Worm (Caenorhabditis elegans) whole organism, L2 larva: ENCODE data around the gene T09B9.3.

Experiments used
- lin-11 ChIP-seq: fragments of 150-350 bp; sonication (generic microtip); optimal IDR thresholded peaks from 2 replicates; lab custom pipeline; 2014; ENCODE audit warnings: missing biosample characterization, missing genetic modification characterization, inconsistent platforms, mixed read lengths
- nhr-23 ChIP-seq: fragments of 150-350 bp; optimal IDR thresholded peaks from 2 replicates; lab custom pipeline; 2014; ENCODE audit warnings: missing biosample characterization, missing genetic modification reagents, missing genetic modification characterization
- nhr-77 ChIP-seq: fragments of 150-350 bp; optimal IDR thresholded peaks from 2 replicates; lab custom pipeline; 2014; ENCODE audit warnings: missing biosample characterization, missing genetic modification characterization

DNA sequence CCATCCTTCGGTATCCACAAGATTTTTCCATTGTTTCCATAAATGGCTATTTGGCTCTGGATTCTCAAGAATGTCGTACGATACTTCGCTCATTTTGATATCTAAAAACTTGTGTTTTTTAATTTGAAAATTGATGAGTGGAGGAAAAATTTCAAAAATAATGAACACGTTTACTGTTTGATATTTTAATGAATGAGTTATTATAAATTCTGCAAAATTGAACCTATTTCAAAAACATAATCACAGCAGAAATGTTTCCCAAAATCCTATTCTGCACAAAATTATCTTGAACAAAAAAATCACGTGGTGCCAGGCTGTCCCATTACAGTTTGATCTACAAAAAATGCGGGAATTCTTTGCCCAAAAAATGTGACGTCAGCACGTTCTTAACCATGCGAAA is 33.0 kb upstream of the T09B9.3 start, which contains the start of gene F36G3.2:
- no peak for TF ChIP-seq nhr-23 (tag; lab: Kevin White, UChicago)
- no peak for TF ChIP-seq lin-11 (tag; lab: Kevin White, UChicago)
- no peak for TF ChIP-seq nhr-77
